Worm (Caenorhabditis elegans) whole organism, late embryonic: Measurements from ENCODE around the gene C02B10.3.
"Not testable (repeated sequence)": the region's sequence is repeated elsewhere in the genome, so short reads cannot be mapped to it uniquely, and the experiment has no call there.

ENCODE experiments used
- C08G9.2 ChIP-seq: sonication (generic microtip); optimal IDR thresholded peaks from 2 replicates; lab custom pipeline; 2016; ENCODE audit warnings: mild to moderate bottlenecking, missing genetic modification characterization, moderate library complexity, missing compliant biosample characterization
- C38D4.7 ChIP-seq: fragments of 200-800 bp; sonication (Bioruptor generic); optimal IDR thresholded peaks from 2 replicates; lab custom pipeline; 2018; ENCODE audit warnings: mild to moderate bottlenecking, missing genetic modification characterization, moderate library complexity, missing compliant biosample characterization
- F13H6.1 ChIP-seq: sonication (generic microtip); optimal IDR thresholded peaks from 2 replicates; lab custom pipeline; 2016; ENCODE audit warnings: missing genetic modification characterization, missing compliant biosample characterization
- K02D7.2 ChIP-seq: sonication (generic microtip); optimal IDR thresholded peaks from 2 replicates; lab custom pipeline; 2017; ENCODE audit warnings: mild to moderate bottlenecking, missing genetic modification characterization, missing compliant biosample characterization
- T23F11.4 ChIP-seq: fragments of 200-800 bp; sonication (Bioruptor generic); optimal IDR thresholded peaks from 2 replicates; lab custom pipeline; 2018; ENCODE audit warnings: mild to moderate bottlenecking, missing genetic modification characterization, missing compliant biosample characterization
- Y22D7AL.16 ChIP-seq: sonication (generic microtip); optimal IDR thresholded peaks from 2 replicates; lab custom pipeline; 2016; ENCODE audit warnings: missing genetic modification characterization, missing compliant biosample characterization
- ahr-1 ChIP-seq: sonication (generic microtip); optimal IDR thresholded peaks from 2 replicates; lab custom pipeline; 2016; ENCODE audit warnings: missing genetic modification characterization, missing compliant biosample characterization
- ceh-14 ChIP-seq: sonication (generic microtip); optimal IDR thresholded peaks from 2 replicates; lab custom pipeline; 2016; ENCODE audit warnings: missing genotype, missing genetic modification characterization, missing compliant biosample characterization
- ceh-2 ChIP-seq: sonication (generic microtip); optimal IDR thresholded peaks from 2 replicates; lab custom pipeline; 2016; ENCODE audit warnings: missing genotype, missing genetic modification characterization, missing compliant biosample characterization
- ceh-22 ChIP-seq: sonication (generic microtip); optimal IDR thresholded peaks from 2 replicates; lab custom pipeline; 2017; ENCODE audit warnings: missing biosample characterization, missing genetic modification characterization
- ceh-48 ChIP-seq: sonication (generic microtip); optimal IDR thresholded peaks from 2 replicates; lab custom pipeline; 2016; ENCODE audit warnings: missing genetic modification characterization, inconsistent platforms, missing compliant biosample characterization
- ceh-6 ChIP-seq: fragments of 200-800 bp; sonication (Bioruptor generic); optimal IDR thresholded peaks from 2 replicates; lab custom pipeline; 2018; ENCODE audit warnings: mild to moderate bottlenecking, missing genetic modification characterization, missing compliant biosample characterization
- ceh-9 ChIP-seq: sonication (generic microtip); optimal IDR thresholded peaks from 2 replicates; lab custom pipeline; 2016; ENCODE audit warnings: mild to moderate bottlenecking, missing genetic modification characterization, inconsistent platforms, missing compliant biosample characterization
- che-1 ChIP-seq: sonication (generic microtip); optimal IDR thresholded peaks from 2 replicates; lab custom pipeline; 2016; ENCODE audit warnings: mild to moderate bottlenecking, missing genetic modification characterization, missing compliant biosample characterization
- dmd-4 ChIP-seq: sonication (generic microtip); optimal IDR thresholded peaks from 2 replicates; lab custom pipeline; 2016; ENCODE audit warnings: borderline replicate concordance, missing genetic modification characterization, missing compliant biosample characterization
- elt-2 ChIP-seq: sonication (generic microtip); optimal IDR thresholded peaks from 2 replicates; lab custom pipeline; 2016; ENCODE audit warnings: missing genetic modification reagents, missing genetic modification characterization, missing compliant biosample characterization
- ets-4 ChIP-seq: sonication (generic microtip); optimal IDR thresholded peaks from 2 replicates; lab custom pipeline; 2016; ENCODE audit warnings: missing genetic modification characterization, missing compliant biosample characterization
- hlh-30 ChIP-seq: sonication (generic microtip); optimal IDR thresholded peaks from 2 replicates; lab custom pipeline; 2017; ENCODE audit warnings: antibody characterized with exemption, missing genetic modification characterization, missing compliant biosample characterization; ENCODE audit not compliant: insufficient read depth
- hlh-8 ChIP-seq: sonication (generic microtip); optimal IDR thresholded peaks from 2 replicates; lab custom pipeline; 2016; ENCODE audit warnings: missing genotype, missing genetic modification characterization, missing compliant biosample characterization
- lim-6 ChIP-seq: sonication (generic microtip); optimal IDR thresholded peaks from 2 replicates; lab custom pipeline; 2016; ENCODE audit warnings: missing genetic modification characterization, missing compliant biosample characterization
- lin-11 ChIP-seq: fragments of 200-800 bp; sonication (Bioruptor generic); optimal IDR thresholded peaks from 2 replicates; lab custom pipeline; 2018; ENCODE audit warnings: mild to moderate bottlenecking, missing genetic modification characterization, missing compliant biosample characterization
- madf-2 ChIP-seq: sonication (generic microtip); optimal IDR thresholded peaks from 2 replicates; lab custom pipeline; 2017; ENCODE audit warnings: missing genetic modification characterization, missing compliant biosample characterization
- nfya-1 ChIP-seq: sonication (generic microtip); optimal IDR thresholded peaks from 2 replicates; lab custom pipeline; 2017; ENCODE audit warnings: missing genetic modification characterization, mild to moderate bottlenecking, missing compliant biosample characterization, antibody characterized with exemption, moderate library complexity
- nhr-11 ChIP-seq: fragments of 150-350 bp; optimal IDR thresholded peaks from 2 replicates; lab custom pipeline; 2014; ENCODE audit warnings: missing biosample characterization, missing genetic modification characterization
- npax-4 ChIP-seq: sonication (generic microtip); optimal IDR thresholded peaks from 2 replicates; lab custom pipeline; 2016; ENCODE audit warnings: missing genetic modification characterization, missing compliant biosample characterization
- pax-1 ChIP-seq: fragments of 150-350 bp; optimal IDR thresholded peaks from 2 replicates; lab custom pipeline; 2014; ENCODE audit warnings: missing biosample characterization, missing genetic modification characterization
- pha-4 ChIP-seq: fragments of 150-350 bp; optimal IDR thresholded peaks from 2 replicates; lab custom pipeline; 2018; ENCODE audit warnings: missing biosample characterization, missing genetic modification reagents, missing genetic modification characterization
- pqm-1 ChIP-seq: sonication (generic microtip); optimal IDR thresholded peaks from 2 replicates; lab custom pipeline; 2016; ENCODE audit warnings: missing genetic modification characterization, missing compliant biosample characterization
- rnt-1 ChIP-seq: sonication (generic microtip); optimal IDR thresholded peaks from 2 replicates; lab custom pipeline; 2016; ENCODE audit warnings: missing genetic modification characterization, missing compliant biosample characterization
- sox-4 ChIP-seq: sonication (generic microtip); optimal IDR thresholded peaks from 2 replicates; lab custom pipeline; 2017; ENCODE audit warnings: mild to moderate bottlenecking, missing genetic modification characterization, inconsistent platforms, missing compliant biosample characterization
- tbx-7 ChIP-seq: sonication (generic microtip); optimal IDR thresholded peaks from 2 replicates; lab custom pipeline; 2016; ENCODE audit warnings: missing genotype, missing genetic modification characterization, missing compliant biosample characterization
- ttx-3 ChIP-seq: sonication (generic microtip); optimal IDR thresholded peaks from 2 replicates; lab custom pipeline; 2016; ENCODE audit warnings: missing genetic modification reagents, missing genetic modification characterization, missing compliant biosample characterization
- unc-3 ChIP-seq, 2 experiments: fragments of 200-800 bp in 1 of 2; sonication (Bioruptor generic) in 1 of 2; sonication (generic microtip) in 1 of 2; conservative IDR thresholded peaks in 1 of 2; optimal IDR thresholded peaks in 1 of 2; 2 replicates each; pipeline versions ENCODE4 v1.3.6 to Lab custom; 2016 to 2022; ENCODE audit warnings: missing compliant biosample characterization in 2 of 2, missing genetic modification characterization in 2 of 2, missing genetic modification reagents in 1 of 2
- unc-55 ChIP-seq: sonication (generic microtip); optimal IDR thresholded peaks from 2 replicates; lab custom pipeline; 2017; ENCODE audit warnings: missing biosample characterization, missing genetic modification reagents, missing genetic modification characterization
- unc-86 ChIP-seq: sonication (generic microtip); optimal IDR thresholded peaks from 2 replicates; lab custom pipeline; 2016; ENCODE audit warnings: missing genetic modification characterization, missing compliant biosample characterization
- ztf-16 ChIP-seq: sonication (generic microtip); optimal IDR thresholded peaks from 2 replicates; lab custom pipeline; 2017; ENCODE audit warnings: missing genetic modification characterization, missing compliant biosample characterization

Gene C02B10.3

DNA sequence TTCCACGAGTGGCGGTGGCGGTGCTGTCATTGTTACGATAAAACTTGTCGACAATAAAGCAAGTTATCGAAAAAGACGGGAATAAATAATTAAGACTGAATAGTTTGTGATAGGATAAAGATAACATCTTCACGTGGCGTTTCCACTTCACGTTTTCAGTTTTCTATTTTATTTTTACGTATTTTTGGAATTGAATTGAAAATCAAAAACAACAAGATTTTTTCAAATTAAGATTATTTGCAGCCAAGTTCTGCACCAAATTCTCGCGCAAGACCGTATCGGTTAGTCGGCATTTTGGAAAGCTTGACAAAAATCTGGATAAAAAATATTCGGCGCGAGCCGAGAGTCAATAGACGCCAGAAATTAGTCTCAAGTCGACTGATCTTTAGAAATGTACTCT is 36.2 kb downstream of the C02B10.3 start, which contains the start of gene ttbk-2.2:
Gene ttbk-2.2 (minus strand): TSS at position 101 of the 400 bp plus-strand sequence.
- TF ChIP-seq ceh-14; pqm-1 (tag; lab: Kevin White, UChicago); ttx-3 (tag; lab: Kevin White, UChicago): not testable (repeated sequence)

DNA sequence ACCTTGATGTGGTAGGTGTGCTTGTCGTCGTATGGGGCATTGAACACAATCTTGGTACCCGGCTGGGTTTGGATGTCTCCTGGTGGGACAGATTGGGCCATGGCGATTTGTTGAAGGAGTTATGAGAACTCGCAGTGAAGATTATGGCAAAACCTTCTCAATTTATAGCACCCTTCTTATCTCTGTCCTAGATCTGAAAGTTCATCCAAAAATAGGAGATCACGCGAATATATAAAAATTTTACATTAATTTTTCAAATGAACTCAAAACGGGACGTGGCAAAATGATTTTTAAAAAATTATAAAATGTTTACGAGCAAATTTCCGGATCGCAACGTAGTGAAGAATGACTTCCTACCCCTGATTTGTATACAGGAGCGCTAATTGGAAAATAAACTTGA is 38.1 kb downstream of the C02B10.3 start, which contains the start of gene msp-53:
Gene msp-53 (minus strand): TSS at position 101 of the 400 bp plus-strand sequence.
- not testable (repeated sequence) for TF ChIP-seq madf-2 (tag; lab: Kevin White, UChicago); ceh-6 (GFP tag; lab: Kevin White, UChicago); sox-4 (tag; lab: Kevin White, UChicago)
- TF ChIP-seq, all 69 proteins: peak for 0; not testable (repeated sequence) for 69

DNA sequence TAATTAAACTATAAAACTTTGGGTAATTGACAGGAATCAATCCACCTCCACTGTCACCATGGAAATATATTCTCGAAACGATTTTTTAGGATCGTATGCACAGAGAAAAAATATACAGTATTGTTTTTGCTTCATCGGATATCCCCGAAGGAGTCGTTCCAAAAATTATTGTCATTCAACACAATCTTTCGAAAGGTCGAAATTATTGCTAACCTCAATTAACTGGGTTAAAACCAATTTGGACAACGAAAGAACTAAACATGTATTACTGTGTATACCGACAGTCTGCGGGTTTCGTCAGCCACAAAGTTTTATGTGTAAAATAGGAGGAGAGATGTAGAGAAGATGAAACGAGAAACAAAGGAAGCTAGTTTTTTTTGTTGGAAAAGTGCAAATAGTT is 39.8 kb downstream of the C02B10.3 start:
- TF ChIP-seq hlh-8 (tag; lab: Kevin White, UChicago) (no peak), ceh-9 (tag; lab: Kevin White, UChicago) (no peak), rnt-1 (tag; lab: Kevin White, UChicago) (no peak), dmd-4 (tag; lab: Kevin White, UChicago) (no peak), pax-1 (tag; lab: Kevin White, UChicago) (no peak), hlh-30 (tag; lab: Kevin White, UChicago) (no peak), npax-4 (tag; lab: Kevin White, UChicago) (no peak), ahr-1 (tag; lab: Kevin White, UChicago) (no peak), pha-4 (no peak), C38D4.7 (GFP tag; lab: Kevin White, UChicago) (no peak), tbx-7 (tag; lab: Kevin White, UChicago) (no peak), unc-86 (tag; lab: Kevin White, UChicago) (no peak), ztf-16 (tag; lab: Kevin White, UChicago) (no peak), che-1 (tag; lab: Kevin White, UChicago) (no peak), unc-3 (GFP tag; conservative IDR thresholded peaks at IDR 0.05; lab: Robert Waterston, UW) (no peak), unc-3 (tag; optimal IDR thresholded peaks at IDR 0.05; lab: Kevin White, UChicago) (no peak), ttx-3 (tag; lab: Kevin White, UChicago) (no peak), ceh-48 (tag; lab: Kevin White, UChicago) (no peak), ceh-2 (no peak), unc-55 (GFP tag; lab: Kevin White, UChicago) (no peak)
- TF ChIP-seq, all 69 proteins: peak for 0

DNA sequence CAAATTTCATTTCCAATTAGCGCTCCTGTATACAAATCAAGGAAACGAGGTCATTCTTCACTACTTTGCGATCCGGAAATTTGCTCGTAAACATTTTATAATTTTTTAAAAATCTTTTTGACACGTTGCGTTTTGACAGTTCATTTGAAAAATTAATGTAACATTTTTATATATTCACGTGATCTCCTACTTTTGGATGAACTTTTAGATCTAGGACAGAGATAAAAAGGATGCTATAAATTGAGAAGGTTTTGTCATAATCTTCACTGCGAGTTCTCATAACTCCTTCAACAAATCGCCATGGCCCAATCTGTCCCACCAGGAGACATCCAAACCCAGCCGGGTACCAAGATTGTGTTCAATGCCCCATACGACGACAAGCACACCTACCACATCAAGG is 40.8 kb downstream of the C02B10.3 start, which contains the start of gene msp-57:
Gene msp-57 (plus strand): TSS at position 301 of the 400 bp plus-strand sequence.
- TF ChIP-seq lin-11, dmd-4, ttx-3 (tag; lab: Kevin White, UChicago): not testable (repeated sequence)

DNA sequence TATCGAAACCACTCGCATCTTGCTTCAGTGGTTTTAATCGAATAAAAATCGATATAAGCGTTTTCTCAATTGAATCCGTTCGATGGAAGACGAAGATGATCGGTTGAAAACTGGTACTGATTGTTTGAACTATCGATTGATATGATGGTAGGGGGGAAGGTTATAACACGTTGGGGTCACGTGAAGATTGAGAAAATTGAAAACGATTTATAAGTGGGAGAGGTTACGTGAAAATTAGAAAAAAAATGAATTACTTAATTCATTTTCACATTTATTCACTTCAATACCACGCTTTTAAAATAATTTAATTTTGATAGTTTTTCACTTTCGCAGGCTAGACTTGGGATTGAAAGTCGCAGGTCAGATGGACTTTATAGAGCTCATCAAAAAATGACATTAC is 42.1 kb downstream of the C02B10.3 start, which contains the start of gene C09B9.7:
Gene C09B9.7 (minus strand): TSS at position 101 of the 400 bp plus-strand sequence.
- TF ChIP-seq nfya-1 (tag; lab: Kevin White, UChicago) (no peak), pax-1 (tag; lab: Kevin White, UChicago) (no peak), T23F11.4 (GFP tag; lab: Kevin White, UChicago) (no peak), K02D7.2 (tag; lab: Kevin White, UChicago) (no peak), C08G9.2 (tag; lab: Kevin White, UChicago) (no peak), unc-3 (GFP tag; conservative IDR thresholded peaks at IDR 0.05; lab: Robert Waterston, UW) (no peak), unc-3 (tag; optimal IDR thresholded peaks at IDR 0.05; lab: Kevin White, UChicago) (no peak), rnt-1 (tag; lab: Kevin White, UChicago) (no peak), ceh-22 (tag; lab: Kevin White, UChicago) (no peak), Y22D7AL.16 (tag; lab: Kevin White, UChicago) (no peak), lim-6 (tag; lab: Kevin White, UChicago) (no peak), ets-4 (tag; lab: Kevin White, UChicago) (no peak), F13H6.1 (tag; lab: Kevin White, UChicago) (no peak), hlh-8 (tag; lab: Kevin White, UChicago) (no peak), nhr-11 (tag; lab: Kevin White, UChicago) (no peak), elt-2 (tag; lab: Kevin White, UChicago) (no peak)
